Worm (Caenorhabditis elegans) whole organism, L3 larva: Measurements from ENCODE around the gene fbxb-64.

Experiments used
- ZK546.5 ChIP-seq: sonication (generic microtip); optimal IDR thresholded peaks from 2 replicates; lab custom pipeline; 2017; ENCODE audit warnings: missing biosample characterization, missing genetic modification characterization
- aly-2 ChIP-seq: fragments of 150-350 bp; optimal IDR thresholded peaks from 2 replicates; lab custom pipeline; 2014; ENCODE audit warnings: missing biosample characterization, missing genetic modification characterization
- ceh-16 ChIP-seq: sonication (generic microtip); optimal IDR thresholded peaks from 2 replicates; lab custom pipeline; 2017; ENCODE audit warnings: missing biosample characterization, missing genetic modification characterization
- ceh-28 ChIP-seq: fragments of 150-350 bp; optimal IDR thresholded peaks from 2 replicates; lab custom pipeline; 2014; ENCODE audit warnings: missing biosample characterization, missing genetic modification reagents, missing genetic modification characterization
- ceh-9 ChIP-seq: sonication (generic microtip); optimal IDR thresholded peaks from 2 replicates; lab custom pipeline; 2018; ENCODE audit warnings: missing biosample characterization, missing genetic modification characterization
- egl-27 ChIP-seq: sonication (generic microtip); optimal IDR thresholded peaks from 4 replicates; lab custom pipeline; 2017; ENCODE audit warnings: missing biosample characterization, missing genetic modification reagents, missing genetic modification characterization
- egl-5 ChIP-seq: fragments of 150-350 bp; optimal IDR thresholded peaks from 2 replicates; lab custom pipeline; 2017; ENCODE audit warnings: missing biosample characterization, missing genetic modification reagents, missing genetic modification characterization, inconsistent platforms
- elt-1 ChIP-seq: fragments of 150-350 bp; optimal IDR thresholded peaks from 2 replicates; lab custom pipeline; 2014; ENCODE audit warnings: missing biosample characterization, missing genetic modification characterization
- elt-2 ChIP-seq: sonication (generic microtip); optimal IDR thresholded peaks from 2 replicates; lab custom pipeline; 2016; ENCODE audit warnings: missing genetic modification reagents, mild to moderate bottlenecking, missing genetic modification characterization, missing compliant biosample characterization
- elt-3 ChIP-seq, 3 experiments: fragments of 150-350 bp in 1 of 3; sonication (generic microtip) in 2 of 3; optimal IDR thresholded peaks; 2 replicates in 2 of 3; 4 replicates in 1 of 3; lab custom pipeline; 2014 to 2017; ENCODE audit warnings: missing biosample characterization in 3 of 3, missing genetic modification characterization in 3 of 3
- fkh-10 ChIP-seq: sonication (generic microtip); optimal IDR thresholded peaks from 2 replicates; lab custom pipeline; 2017; ENCODE audit warnings: missing biosample characterization, missing genetic modification reagents, missing genetic modification characterization
- hmg-11 ChIP-seq: sonication (generic microtip); optimal IDR thresholded peaks from 2 replicates; lab custom pipeline; 2016; ENCODE audit warnings: missing genetic modification characterization, missing compliant biosample characterization
- jun-1 ChIP-seq: fragments of 150-350 bp; optimal IDR thresholded peaks from 2 replicates; lab custom pipeline; 2014; ENCODE audit warnings: missing biosample characterization, missing genetic modification reagents, missing genetic modification characterization
- lin-15B ChIP-seq: fragments of 150-350 bp; optimal IDR thresholded peaks from 2 replicates; lab custom pipeline; 2014; ENCODE audit warnings: missing biosample characterization, missing genetic modification characterization
- lin-39 ChIP-seq: fragments of 150-350 bp; optimal IDR thresholded peaks from 2 replicates; lab custom pipeline; 2018; ENCODE audit warnings: missing biosample characterization, missing genetic modification reagents, missing genetic modification characterization
- lsy-12 ChIP-seq: sonication (generic microtip); optimal IDR thresholded peaks from 2 replicates; lab custom pipeline; 2016; ENCODE audit warnings: mild to moderate bottlenecking, missing genetic modification characterization, missing compliant biosample characterization
- mdl-1 ChIP-seq: fragments of 150-350 bp; optimal IDR thresholded peaks from 2 replicates; lab custom pipeline; 2014; ENCODE audit warnings: missing biosample characterization, missing genetic modification characterization
- mml-1 ChIP-seq: fragments of 150-350 bp; sonication (generic microtip); optimal IDR thresholded peaks from 3 replicates; lab custom pipeline; 2014; ENCODE audit warnings: missing biosample characterization, missing genetic modification characterization
- nfya-1 ChIP-seq: sonication (generic microtip); optimal IDR thresholded peaks from 2 replicates; lab custom pipeline; 2017; ENCODE audit warnings: missing genetic modification characterization, mild to moderate bottlenecking, missing compliant biosample characterization, antibody characterized with exemption, moderate library complexity; ENCODE audit not compliant: insufficient read depth
- nhr-12 ChIP-seq: fragments of 150-350 bp; optimal IDR thresholded peaks from 2 replicates; lab custom pipeline; 2014; ENCODE audit warnings: missing biosample characterization, missing genetic modification characterization
- nhr-25 ChIP-seq: sonication (generic microtip); optimal IDR thresholded peaks from 2 replicates; lab custom pipeline; 2017; ENCODE audit warnings: missing biosample characterization, missing genetic modification characterization
- nhr-28 ChIP-seq: fragments of 150-350 bp; optimal IDR thresholded peaks from 2 replicates; lab custom pipeline; 2014; ENCODE audit warnings: missing biosample characterization, missing genetic modification characterization
- nhr-43 ChIP-seq: sonication (generic microtip); optimal IDR thresholded peaks from 2 replicates; lab custom pipeline; 2016; ENCODE audit warnings: mild to moderate bottlenecking, missing genetic modification characterization, missing compliant biosample characterization; ENCODE audit not compliant: poor library complexity, severe bottlenecking
- nhr-67 ChIP-seq: fragments of 150-350 bp; optimal IDR thresholded peaks from 2 replicates; lab custom pipeline; 2014; ENCODE audit warnings: missing biosample characterization, missing genetic modification characterization
- nhr-77 ChIP-seq: fragments of 150-350 bp; optimal IDR thresholded peaks from 2 replicates; lab custom pipeline; 2014; ENCODE audit warnings: missing biosample characterization, missing genetic modification characterization
- pqm-1 ChIP-seq: fragments of 150-350 bp; optimal IDR thresholded peaks from 2 replicates; lab custom pipeline; 2017; ENCODE audit warnings: missing biosample characterization, missing genetic modification characterization, inconsistent platforms
- sea-2 ChIP-seq: fragments of 150-350 bp; sonication (generic microtip); optimal IDR thresholded peaks from 4 replicates; lab custom pipeline; 2014; ENCODE audit warnings: missing biosample characterization, missing genetic modification reagents, missing genetic modification characterization
- snpc-4 ChIP-seq: fragments of 150-350 bp; optimal IDR thresholded peaks from 2 replicates; lab custom pipeline; 2014; ENCODE audit warnings: missing biosample characterization, missing genetic modification characterization
- tbx-2 ChIP-seq: sonication (generic microtip); optimal IDR thresholded peaks from 2 replicates; lab custom pipeline; 2016; ENCODE audit warnings: mild to moderate bottlenecking, missing genetic modification characterization, missing compliant biosample characterization
- unc-39 ChIP-seq: sonication (generic microtip); optimal IDR thresholded peaks from 4 replicates; lab custom pipeline; 2017; ENCODE audit warnings: missing biosample characterization, missing genetic modification characterization
- unc-62 ChIP-seq: fragments of 150-350 bp; sonication (generic microtip); optimal IDR thresholded peaks from 4 replicates; lab custom pipeline; 2014; ENCODE audit warnings: missing biosample characterization, missing genetic modification reagents, missing genetic modification characterization
- zag-1 ChIP-seq: fragments of 150-350 bp; optimal IDR thresholded peaks from 2 replicates; lab custom pipeline; 2014; ENCODE audit warnings: missing biosample characterization, missing genetic modification characterization
- ztf-11 ChIP-seq: fragments of 150-350 bp; optimal IDR thresholded peaks from 2 replicates; lab custom pipeline; 2014; ENCODE audit warnings: missing biosample characterization, missing genetic modification characterization
- ztf-4 ChIP-seq: fragments of 150-350 bp; optimal IDR thresholded peaks from 2 replicates; lab custom pipeline; 2014; ENCODE audit warnings: missing biosample characterization, missing genetic modification characterization

The fbxb-64 gene

DNA sequence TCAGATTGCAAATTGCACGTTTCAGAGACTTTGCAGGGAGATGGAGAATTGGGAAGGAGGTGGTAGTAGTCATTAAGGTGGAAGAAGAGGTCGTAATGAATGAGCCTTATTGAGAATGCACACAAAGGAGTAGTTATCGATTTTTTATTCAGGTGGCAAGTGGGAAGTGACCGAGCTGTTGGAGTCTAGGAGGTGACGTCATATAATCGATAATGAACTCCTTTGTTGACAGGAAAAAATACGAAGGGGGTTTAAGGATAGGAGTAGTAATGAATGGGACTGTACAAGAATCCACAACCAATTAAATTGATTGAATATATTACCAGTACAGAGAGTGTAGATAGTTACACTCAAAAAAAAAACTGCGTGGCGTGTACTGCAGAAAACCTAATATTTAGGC, 11.1 kb upstream of the fbxb-64 start, which contains the start of gene fbxb-62:
Gene fbxb-62 (minus strand): TSS at position 101 of the 400 bp plus-strand sequence.
- no peak for TF ChIP-seq ZK546.5 (tag; lab: Kevin White, UChicago)
- no peak for TF ChIP-seq ceh-9 (tag; lab: Kevin White, UChicago)
- TF ChIP-seq mml-1 = no peak
- no peak for TF ChIP-seq nhr-77 (tag; lab: Kevin White, UChicago)
- no peak for TF ChIP-seq unc-39 (tag; lab: Kevin White, UChicago)
- TF ChIP-seq nhr-12 (tag; lab: Kevin White, UChicago) = no peak
- no peak for TF ChIP-seq unc-62 (GFP tag; lab: Kevin White, UChicago)
- no peak for TF ChIP-seq lin-15B (tag; lab: Kevin White, UChicago)
- TF ChIP-seq ztf-4 (tag; lab: Kevin White, UChicago) = no peak

DNA sequence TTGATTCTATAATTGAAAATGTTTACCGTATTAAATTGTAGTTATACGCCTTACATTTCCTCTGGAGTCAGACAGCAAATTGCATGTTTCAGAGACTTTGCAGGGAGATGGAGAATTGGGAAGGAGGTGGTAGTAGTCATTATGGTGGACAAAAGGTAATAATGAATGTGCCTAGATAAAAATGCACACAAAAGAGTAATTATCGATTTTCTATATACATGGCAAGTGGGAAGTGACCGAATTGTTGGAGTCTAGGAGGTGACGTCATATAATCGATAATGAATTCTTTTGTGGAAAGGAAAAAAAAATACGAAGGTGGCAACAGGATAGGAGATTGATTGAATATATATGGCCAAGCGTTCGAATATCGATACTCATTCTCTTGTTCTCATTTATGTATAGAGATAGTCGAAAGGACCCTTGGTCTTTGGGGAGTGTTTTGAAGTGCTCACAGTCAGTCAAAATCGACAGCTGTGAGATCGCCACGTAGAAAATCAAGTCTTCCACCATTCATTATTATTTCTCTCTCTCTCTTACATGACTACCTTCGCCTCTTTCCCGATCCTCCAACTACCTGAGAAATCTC, 9.4 kb upstream of the fbxb-64 start, which contains the start of the genes fbxb-63 and fbxb-61:
Gene fbxb-63 (minus strand): TSS at position 142 of the 586 bp plus-strand sequence.
Gene fbxb-61 (plus strand): TSS at position 536 of the 586 bp plus-strand sequence.
- no peak for TF ChIP-seq hmg-11
- TF ChIP-seq mdl-1 = no peak
- no peak for TF ChIP-seq nhr-28
- TF ChIP-seq ceh-28 (tag; lab: Kevin White, UChicago) = no peak
- no peak for TF ChIP-seq ztf-11 (tag; lab: Kevin White, UChicago)
- no peak for TF ChIP-seq nfya-1
- no peak for TF ChIP-seq elt-2 (tag; lab: Kevin White, UChicago)
- TF ChIP-seq snpc-4 (tag; lab: Kevin White, UChicago) = no peak
- TF ChIP-seq nhr-25 (tag; lab: Kevin White, UChicago) = no peak
- no peak for TF ChIP-seq egl-27 (tag; lab: Kevin White, UChicago)
- no peak for TF ChIP-seq nhr-43 (tag; lab: Kevin White, UChicago)
- no peak for TF ChIP-seq jun-1 (tag; lab: Kevin White, UChicago)
- no peak for TF ChIP-seq elt-1
- no peak for TF ChIP-seq pqm-1 (tag; lab: Kevin White, UChicago)
- TF ChIP-seq elt-3 (tag; optimal IDR thresholded peaks at IDR 0.05; lab: Kevin White, UChicago) = no peak
- no peak for TF ChIP-seq ceh-16 (tag; lab: Kevin White, UChicago)
- TF ChIP-seq lsy-12 (tag; lab: Kevin White, UChicago) = no peak
- no peak for TF ChIP-seq sea-2 (GFP tag; lab: Kevin White, UChicago)
- TF ChIP-seq aly-2 (tag; lab: Kevin White, UChicago) = no peak

DNA sequence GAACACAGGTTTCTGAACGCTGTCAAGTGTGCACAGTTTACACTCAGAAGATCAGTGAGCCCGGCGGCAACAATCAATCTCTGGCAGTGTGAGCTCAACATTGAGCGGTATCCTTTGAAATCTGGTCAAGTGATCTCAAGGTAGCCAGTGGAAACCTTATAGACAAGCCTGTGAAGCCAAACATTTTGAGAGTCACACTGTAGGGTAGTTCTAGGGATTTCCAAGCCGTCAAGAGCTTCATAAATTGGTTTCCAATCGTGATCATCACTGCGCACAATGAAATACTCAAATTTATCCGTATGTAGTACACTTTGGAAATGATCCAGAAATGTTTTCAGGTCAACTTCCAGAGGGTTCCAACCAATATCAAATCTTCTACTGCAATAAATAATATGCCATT, 6.2 kb upstream of the fbxb-64 start, which contains the start of gene F55C9.15:
Gene F55C9.15 (minus strand): TSS at position 101 of the 400 bp plus-strand sequence.
- TF ChIP-seq ceh-9 (tag; lab: Kevin White, UChicago) = no peak
- TF ChIP-seq nhr-77 (tag; lab: Kevin White, UChicago) = no peak

DNA sequence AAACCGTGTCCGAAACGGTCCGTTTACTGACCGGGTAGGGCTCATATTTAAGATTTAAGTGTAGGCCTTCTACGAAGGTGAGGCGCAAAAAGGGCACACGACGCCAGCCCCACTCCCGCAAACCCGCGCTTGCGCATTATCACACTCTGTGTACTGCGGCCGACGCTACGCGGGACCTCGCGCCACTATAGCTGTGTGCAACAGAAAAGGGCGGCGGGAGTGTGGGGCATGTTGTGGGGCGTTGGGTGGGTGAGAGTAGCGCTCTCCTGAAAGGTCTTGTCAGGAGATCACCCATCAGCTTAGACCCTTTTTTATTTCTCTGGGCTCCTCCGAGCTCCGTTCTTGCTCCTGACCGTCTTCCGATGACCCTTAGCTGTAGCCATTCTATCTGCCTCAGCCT, 4.9 kb upstream of the fbxb-64 start:
- TF ChIP-seq tbx-2 (tag; lab: Kevin White, UChicago) = no peak
- no peak for TF ChIP-seq fkh-10 (GFP tag; lab: Kevin White, UChicago)
- no peak for TF ChIP-seq elt-2 (tag; lab: Kevin White, UChicago)
- TF ChIP-seq ceh-9 (tag; lab: Kevin White, UChicago) = no peak
- TF ChIP-seq nhr-25 (tag; lab: Kevin White, UChicago) = no peak
- TF ChIP-seq nhr-67 (tag; lab: Kevin White, UChicago) = no peak
- TF ChIP-seq lsy-12 (tag; lab: Kevin White, UChicago) = no peak
- TF ChIP-seq nhr-28 = no peak
- TF ChIP-seq zag-1 (tag; lab: Kevin White, UChicago) = no peak
- no peak for TF ChIP-seq lin-39 (tag; lab: Kevin White, UChicago)
- TF ChIP-seq nhr-12 (tag; lab: Kevin White, UChicago) = no peak
- TF ChIP-seq ztf-11 (tag; lab: Kevin White, UChicago) = no peak
- no peak for TF ChIP-seq ZK546.5 (tag; lab: Kevin White, UChicago)
- TF ChIP-seq jun-1 (tag; lab: Kevin White, UChicago) = no peak
- no peak for TF ChIP-seq egl-5 (tag; lab: Kevin White, UChicago)
